Comparison of ENCODE assay signal across 4 worm cellular contexts in genomic region chrII:13611186-13611585, ce11.
TF ChIP-seq lines count a peak whose summit lies in the region.

Gene gst-24 (minus strand): TSS chrII:13611366.

TF ChIP-seq in whole organism, L1 larva, 84 proteins besides CTCF, POLR2A, EP300 and RAD21 (continues in another document):
- TF ChIP-seq nhr-77 (tag; optimal IDR thresholded peaks at IDR 0.05; lab: Kevin White, UChicago) (peak; percentile 61), sptf-1 (tag; optimal IDR thresholded peaks at IDR 0.05; lab: Kevin White, UChicago) (no peak), jun-1 (tag; optimal IDR thresholded peaks at IDR 0.05; lab: Kevin White, UChicago) (no peak), aly-2 (tag; optimal IDR thresholded peaks at IDR 0.05; lab: Kevin White, UChicago) (no peak), skn-1 (tag; optimal IDR thresholded peaks at IDR 0.05; lab: Kevin White, UChicago) (no peak), nhr-85 (tag; lab: Kevin White, UChicago) (peak; percentile 67), C34B4.2 (tag; optimal IDR thresholded peaks at IDR 0.05; lab: Kevin White, UChicago) (no peak), dpl-1 (GFP tag; optimal IDR thresholded peaks at IDR 0.05; lab: Kevin White, UChicago) (peak in 1 of 3 experiments; percentile 6), lin-13 (GFP tag; optimal IDR thresholded peaks at IDR 0.05; lab: Kevin White, UChicago) (no peak), lin-15B (tag; optimal IDR thresholded peaks at IDR 0.05; lab: Kevin White, UChicago) (no peak), mab-9 (GFP tag; IDR thresholded peaks at IDR 0.05; lab: Robert Waterston, UW) (no peak), zip-4 (GFP tag; optimal IDR thresholded peaks at IDR 0.05; lab: Kevin White, UChicago) (no peak), ceh-90 (tag; optimal IDR thresholded peaks at IDR 0.05; lab: Kevin White, UChicago) (no peak), C04F5.9 (tag; optimal IDR thresholded peaks at IDR 0.05; lab: Kevin White, UChicago) (no peak), sox-4 (tag; optimal IDR thresholded peaks at IDR 0.05; lab: Kevin White, UChicago) (no peak), lin-14 (GFP tag; optimal IDR thresholded peaks at IDR 0.05; lab: Kevin White, UChicago) (peak; percentile 29), ztf-11 (tag; optimal IDR thresholded peaks at IDR 0.05; lab: Kevin White, UChicago) (no peak), rnt-1 (tag; optimal IDR thresholded peaks at IDR 0.05; lab: Kevin White, UChicago) (no peak), lin-35 (GFP tag; optimal IDR thresholded peaks at IDR 0.05; lab: Kevin White, UChicago) (peak in 1 of 2 experiments; percentile 15), ets-5 (GFP tag; IDR thresholded peaks at IDR 0.05; lab: Robert Waterston, UW) (no peak), nhr-237 (tag; optimal IDR thresholded peaks at IDR 0.05; lab: Kevin White, UChicago) (no peak), isw-1 (GFP tag; IDR thresholded peaks at IDR 0.05; lab: Robert Waterston, UW) (no peak), efl-3 (GFP tag; optimal IDR thresholded peaks at IDR 0.05; lab: Kevin White, UChicago) (no peak), nhr-84 (tag; optimal IDR thresholded peaks at IDR 0.05; lab: Kevin White, UChicago) (no peak), hpl-2 (GFP tag; optimal IDR thresholded peaks at IDR 0.05; lab: Kevin White, UChicago) (no peak)

TF ChIP-seq in whole organism, L2 larva, 48 proteins besides CTCF, POLR2A, EP300 and RAD21:
- TF ChIP-seq unc-55 (GFP tag; optimal IDR thresholded peaks at IDR 0.05; lab: Kevin White, UChicago) (peak; percentile 0), C34F6.9 (tag; optimal IDR thresholded peaks at IDR 0.05; lab: Kevin White, UChicago) (peak; percentile 65), ceh-16 (tag; optimal IDR thresholded peaks at IDR 0.05; lab: Kevin White, UChicago) (no peak)

TF ChIP-seq in whole organism, L3 larva, 47 proteins besides CTCF, POLR2A, EP300 and RAD21:
- TF ChIP-seq nhr-67 (tag; optimal IDR thresholded peaks at IDR 0.05; lab: Kevin White, UChicago) = no peak
- TF ChIP-seq mdl-1 (tag; optimal IDR thresholded peaks at IDR 0.05; lab: Kevin White, UChicago) = no peak
- no peak for TF ChIP-seq elt-3 (tag; optimal IDR thresholded peaks at IDR 0.05; lab: Kevin White, UChicago)
- peak; percentile 42 for TF ChIP-seq pha-4 (tag; optimal IDR thresholded peaks at IDR 0.05; lab: Kevin White, UChicago)
TF ChIP-seq in whole organism, L3 larva: peak in this region for 1.

TF ChIP-seq in whole organism, L4 larva, 104 proteins besides CTCF, POLR2A, EP300 and RAD21:
- TF ChIP-seq mxl-2 (GFP tag; conservative IDR thresholded peaks at IDR 0.05; lab: Robert Waterston, UW) (no peak), daf-16 (GFP tag; optimal IDR thresholded peaks at IDR 0.05; lab: Kevin White, UChicago) (no peak), daf-16 (tag; optimal IDR thresholded peaks at IDR 0.05; lab: Kevin White, UChicago) (peak; percentile 13), ceh-62 (tag; optimal IDR thresholded peaks at IDR 0.05; lab: Kevin White, UChicago) (no peak), spr-3 (GFP tag; optimal IDR thresholded peaks at IDR 0.05; lab: Kevin White, UChicago) (no peak)
TF ChIP-seq in whole organism, L4 larva: peak in this region for 1.

Comparison
In these comparisons a context has a peak if more than half of its experiments do, and no peak if none do; other contexts are left out.
1. Of the 29 proteins assayed by ChIP-seq in both whole organism, L4 larva and whole organism, L1 larva: peak only in whole organism, L4 larva: none; only in whole organism, L1 larva: nhr-77; in both: none; in neither: 27; mixed calls (peak in some experiments, not most) for 1.